Fruit fly (Drosophila melanogaster): Measurements from ENCODE around the gene alphaCOP.

alphaCOP gene

DNA sequence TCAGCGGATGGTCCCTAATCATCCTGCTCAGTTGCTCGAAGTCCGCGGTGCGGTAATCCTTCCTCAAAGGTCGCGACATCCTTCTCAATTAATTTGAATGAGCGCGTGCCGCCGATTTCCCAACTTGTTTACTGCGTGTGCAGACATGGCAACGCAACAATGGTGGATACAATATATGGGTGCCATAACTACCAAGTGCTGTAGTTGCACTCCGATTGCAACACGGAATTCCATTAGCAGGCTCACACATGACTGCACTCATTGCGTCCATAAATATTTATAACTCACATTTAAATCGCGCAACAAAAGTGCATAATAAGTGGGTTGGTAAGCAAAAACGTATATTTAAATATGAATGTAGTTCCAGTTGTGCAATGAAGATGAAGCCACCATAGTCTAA is 27.6 kb upstream of the alphaCOP start, which contains the start of gene CG13930:
Gene CG13930, minus strand, starts transcription at position 101 of the 400 bp plus-strand sequence.
- TF ChIP-seq insv (optimal IDR thresholded peaks at IDR 0.05) (no peak), Myc (optimal IDR thresholded peaks at IDR 0.05) (no peak), Sin3A (optimal IDR thresholded peaks at IDR 0.05) (no peak), psq (optimal IDR thresholded peaks at IDR 0.05) (no peak), h (optimal IDR thresholded peaks at IDR 0.05) (no peak), ttk (optimal IDR thresholded peaks at IDR 0.05) (no peak)

DNA sequence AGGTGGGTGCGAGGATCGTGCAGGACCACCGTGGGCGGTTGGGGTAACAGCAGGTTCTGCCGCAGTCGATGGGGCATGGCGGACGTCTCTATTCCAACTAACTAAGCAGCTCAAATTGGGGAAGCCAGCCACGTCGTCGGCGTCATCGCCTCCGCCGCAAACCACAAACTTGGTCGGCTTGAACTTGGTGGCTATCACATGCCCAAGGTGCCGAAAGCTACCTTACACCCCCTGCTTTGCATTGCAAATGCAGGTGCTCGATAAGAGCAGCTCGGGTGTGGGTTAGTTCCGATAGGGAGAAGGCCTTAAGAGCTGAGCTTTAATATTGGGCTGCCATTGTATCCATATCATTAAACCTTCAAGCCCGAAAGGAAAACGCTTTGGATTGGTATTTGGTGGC is 25.0 kb upstream of the alphaCOP start, which contains the start of gene RabX5:
Gene RabX5, minus strand, starts transcription at position 101 of the 400 bp plus-strand sequence.
- no peak for TF ChIP-seq Myc (optimal IDR thresholded peaks at IDR 0.05)
- no peak for TF ChIP-seq insv (optimal IDR thresholded peaks at IDR 0.05)
- TF ChIP-seq ttk (optimal IDR thresholded peaks at IDR 0.05), result no peak
- no peak for TF ChIP-seq h (optimal IDR thresholded peaks at IDR 0.05)
- no peak for TF ChIP-seq Sin3A (optimal IDR thresholded peaks at IDR 0.05)
- TF ChIP-seq psq (optimal IDR thresholded peaks at IDR 0.05), result no peak

DNA sequence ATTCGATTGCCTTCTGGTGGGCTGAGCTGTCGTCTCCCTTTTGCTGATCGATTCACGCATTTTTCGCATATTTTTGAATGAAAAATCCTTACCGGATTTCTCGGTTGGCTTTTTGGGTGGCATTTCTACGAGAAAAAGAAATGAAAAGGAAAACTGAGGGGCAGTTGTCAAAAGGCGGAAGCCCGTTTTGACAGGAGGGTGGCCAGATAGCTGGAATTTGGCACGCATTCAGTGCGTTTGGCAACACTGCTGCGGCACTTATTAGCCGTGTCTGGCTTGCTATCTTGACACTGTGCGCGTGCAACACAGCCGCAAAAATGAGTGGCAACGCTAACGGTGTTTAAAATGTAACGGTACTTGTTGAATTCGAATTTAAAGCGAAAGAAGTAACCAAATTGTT is 23.5 kb upstream of the alphaCOP start, which contains the start of gene RpL23A:
Gene RpL23A, minus strand, starts transcription at position 151 of the 400 bp plus-strand sequence.
- TF ChIP-seq psq (optimal IDR thresholded peaks at IDR 0.05) (no peak), Sin3A (optimal IDR thresholded peaks at IDR 0.05) (no peak), Myc (optimal IDR thresholded peaks at IDR 0.05) (no peak), insv (optimal IDR thresholded peaks at IDR 0.05) (no peak), h (optimal IDR thresholded peaks at IDR 0.05) (no peak), ttk (optimal IDR thresholded peaks at IDR 0.05) (no peak)

- TF ChIP-seq ttk (optimal IDR thresholded peaks at IDR 0.05) (peak; percentile 94), h (optimal IDR thresholded peaks at IDR 0.05) (no peak), Sin3A (optimal IDR thresholded peaks at IDR 0.05) (no peak), insv (optimal IDR thresholded peaks at IDR 0.05) (no peak)
Observed at dm6 chr3L:1667423-1667822, 22.4 kb upstream of the alphaCOP start.

DNA sequence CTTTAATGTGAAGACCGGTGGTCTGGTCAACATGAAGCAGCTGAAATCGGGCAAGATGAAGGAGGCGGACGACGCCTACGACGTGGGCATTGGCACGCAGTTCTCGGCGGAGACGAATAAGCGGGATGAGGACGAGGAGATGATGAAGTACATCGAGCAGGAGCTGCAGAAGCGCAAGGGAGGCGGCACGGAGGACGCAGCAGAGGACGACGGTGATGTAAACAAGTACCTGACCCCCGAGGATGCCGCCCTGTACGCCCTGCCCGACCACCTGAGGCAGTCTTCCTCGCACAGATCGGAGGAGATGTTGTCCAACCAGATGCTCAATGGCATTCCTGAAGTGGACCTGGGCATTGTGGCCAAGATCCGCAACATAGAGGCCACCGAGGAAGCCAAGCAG is 20.5 kb upstream of the alphaCOP start:
- no peak for TF ChIP-seq psq (optimal IDR thresholded peaks at IDR 0.05)
- no peak for TF ChIP-seq insv (optimal IDR thresholded peaks at IDR 0.05)
- TF ChIP-seq h (optimal IDR thresholded peaks at IDR 0.05), result no peak
- no peak for TF ChIP-seq ttk (optimal IDR thresholded peaks at IDR 0.05)
- TF ChIP-seq Myc (optimal IDR thresholded peaks at IDR 0.05), result no peak

DNA sequence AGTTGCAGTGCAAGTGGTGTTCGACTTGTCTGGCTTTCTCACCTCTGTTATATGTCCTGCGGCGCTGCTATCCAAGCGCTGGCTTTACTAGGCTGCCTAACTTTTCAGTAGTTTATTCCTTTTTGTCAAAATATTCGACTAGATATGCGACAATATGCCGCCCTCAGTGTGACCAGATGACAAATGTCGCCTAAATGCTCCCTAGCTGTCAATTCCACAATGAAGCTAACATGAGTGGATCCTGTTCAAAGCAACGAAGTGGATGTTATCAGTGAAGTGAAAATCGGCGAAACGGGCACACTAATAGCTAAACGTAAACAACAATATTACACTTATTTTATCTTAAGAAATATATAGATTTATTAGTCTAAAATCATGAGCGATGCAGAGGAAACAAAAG is 19.9 kb upstream of the alphaCOP start, which contains the start of the genes Srrm234 and CG7974:
Gene Srrm234, minus strand, starts transcription at position 189 of the 400 bp plus-strand sequence.
Gene CG7974, plus strand, starts transcription at position 263 of the 400 bp plus-strand sequence.
- TF ChIP-seq h (optimal IDR thresholded peaks at IDR 0.05) (no peak), ttk (optimal IDR thresholded peaks at IDR 0.05) (no peak), Myc (optimal IDR thresholded peaks at IDR 0.05) (no peak), psq (optimal IDR thresholded peaks at IDR 0.05) (no peak), Sin3A (optimal IDR thresholded peaks at IDR 0.05) (no peak), insv (optimal IDR thresholded peaks at IDR 0.05) (no peak)

DNA sequence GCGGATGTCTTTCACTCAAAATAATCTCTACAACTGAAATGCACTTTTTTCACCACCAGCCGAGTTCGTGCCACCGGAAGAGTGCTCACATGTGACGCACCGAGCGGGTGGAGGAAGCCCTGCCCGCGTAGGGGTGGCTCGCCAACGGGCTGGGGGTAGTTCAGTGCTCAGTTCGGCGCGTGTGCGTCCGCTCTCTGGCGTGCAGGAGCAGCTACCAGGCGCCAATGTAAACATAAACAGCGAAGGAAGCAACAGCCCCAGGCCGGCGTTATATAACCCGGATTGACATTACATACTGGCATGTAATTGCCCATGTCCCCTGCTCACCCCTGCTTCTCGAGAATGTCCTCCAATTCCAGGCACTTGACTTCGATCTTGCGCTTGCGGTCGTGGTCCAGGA is 19.2 kb upstream of the alphaCOP start:
- peak; percentile 82 for TF ChIP-seq ttk (optimal IDR thresholded peaks at IDR 0.05)
- no peak for TF ChIP-seq Sin3A (optimal IDR thresholded peaks at IDR 0.05)
- TF ChIP-seq psq (optimal IDR thresholded peaks at IDR 0.05), result no peak
- TF ChIP-seq h (optimal IDR thresholded peaks at IDR 0.05), result no peak
- no peak for TF ChIP-seq Myc (optimal IDR thresholded peaks at IDR 0.05)

DNA sequence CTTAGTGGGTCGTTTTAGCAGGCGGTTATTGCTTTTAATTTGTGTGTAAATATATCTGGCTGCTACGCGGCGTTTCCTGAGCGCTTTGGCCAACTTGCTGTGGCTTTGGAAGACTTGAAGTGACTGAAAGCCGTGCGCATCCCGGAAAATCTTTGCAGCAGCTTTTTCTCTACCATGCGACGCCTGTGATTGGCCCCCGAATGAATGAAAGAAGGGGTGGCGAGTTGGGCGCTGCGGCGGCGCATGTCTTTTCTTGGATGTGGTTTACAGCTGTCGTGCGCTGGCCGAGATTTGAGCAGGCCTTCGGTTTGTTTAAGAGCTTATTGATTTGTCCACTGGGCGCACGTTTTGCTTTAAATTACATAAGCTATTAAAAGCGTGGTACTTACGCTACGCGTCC is 18.5 kb upstream of the alphaCOP start:
- TF ChIP-seq Sin3A (optimal IDR thresholded peaks at IDR 0.05) (no peak), Myc (optimal IDR thresholded peaks at IDR 0.05) (no peak), insv (optimal IDR thresholded peaks at IDR 0.05) (no peak), psq (optimal IDR thresholded peaks at IDR 0.05) (no peak), ttk (optimal IDR thresholded peaks at IDR 0.05) (no peak), h (optimal IDR thresholded peaks at IDR 0.05) (no peak)

DNA sequence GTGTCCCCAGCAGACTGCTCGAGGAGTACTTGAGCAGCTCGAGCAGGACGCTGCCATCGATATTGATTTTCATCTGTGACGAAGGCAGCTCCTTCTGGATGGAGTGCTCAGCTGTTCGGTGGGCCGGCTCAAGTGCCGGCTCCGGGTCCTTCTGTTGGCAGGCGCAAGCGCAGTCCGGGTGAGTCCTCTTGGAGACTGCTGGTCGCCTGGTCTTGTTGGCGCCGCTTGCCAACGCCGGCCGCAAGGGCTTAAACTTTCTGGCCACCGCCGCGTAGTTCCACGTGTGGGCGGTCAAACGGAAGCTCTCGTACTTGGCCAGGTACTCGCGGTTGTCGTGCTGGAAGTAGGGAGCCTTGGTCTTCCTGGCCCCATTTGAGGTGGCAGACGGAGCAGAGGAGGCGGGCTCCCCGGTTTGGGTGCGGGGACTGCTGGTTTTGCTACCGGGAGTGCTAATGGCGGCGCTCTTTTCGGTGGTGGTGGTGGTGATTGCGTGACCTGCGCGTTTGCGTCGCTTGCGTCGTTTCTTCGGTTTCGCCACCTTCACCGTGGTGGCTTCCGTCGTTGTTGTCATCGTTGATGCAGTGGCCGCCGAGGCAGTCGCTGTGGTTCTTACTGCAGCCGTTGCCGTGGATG is 16.9 kb upstream of the alphaCOP start:
- no peak for TF ChIP-seq Sin3A (optimal IDR thresholded peaks at IDR 0.05)
- TF ChIP-seq Myc (optimal IDR thresholded peaks at IDR 0.05), result no peak
- TF ChIP-seq ttk (optimal IDR thresholded peaks at IDR 0.05), result no peak
- TF ChIP-seq h (optimal IDR thresholded peaks at IDR 0.05), result no peak
- no peak for TF ChIP-seq insv (optimal IDR thresholded peaks at IDR 0.05)
- TF ChIP-seq psq (optimal IDR thresholded peaks at IDR 0.05), result no peak

dm6 chr3L:1653752-1654151 is 8.8 kb upstream of the alphaCOP start:
- no peak for TF ChIP-seq Myc (optimal IDR thresholded peaks at IDR 0.05)
- no peak for TF ChIP-seq ttk (optimal IDR thresholded peaks at IDR 0.05)
- TF ChIP-seq Sin3A (optimal IDR thresholded peaks at IDR 0.05), result no peak
- TF ChIP-seq insv (optimal IDR thresholded peaks at IDR 0.05), result no peak
- no peak for TF ChIP-seq h (optimal IDR thresholded peaks at IDR 0.05)
- TF ChIP-seq psq (optimal IDR thresholded peaks at IDR 0.05), result no peak

dm6 chr3L:1652700-1653200 is 7.8 kb upstream of the alphaCOP start, which contains the start of the genes CG7970 and Vta1:
Gene CG7970, plus strand, starts transcription at chr3L:1652750.
Gene Vta1, minus strand, starts transcription at chr3L:1652900.
- no peak for TF ChIP-seq ttk (optimal IDR thresholded peaks at IDR 0.05)
- TF ChIP-seq psq (optimal IDR thresholded peaks at IDR 0.05), result no peak
- TF ChIP-seq insv (optimal IDR thresholded peaks at IDR 0.05), result no peak
- TF ChIP-seq Myc (optimal IDR thresholded peaks at IDR 0.05), result no peak
- no peak for TF ChIP-seq Sin3A (optimal IDR thresholded peaks at IDR 0.05)
- TF ChIP-seq h (optimal IDR thresholded peaks at IDR 0.05), result no peak

dm6 chr3L:1649363-1649762 is 4.4 kb upstream of the alphaCOP start:
- TF ChIP-seq Myc (optimal IDR thresholded peaks at IDR 0.05), result no peak
- no peak for TF ChIP-seq Sin3A (optimal IDR thresholded peaks at IDR 0.05)
- no peak for TF ChIP-seq ttk (optimal IDR thresholded peaks at IDR 0.05)
- TF ChIP-seq h (optimal IDR thresholded peaks at IDR 0.05), result no peak
- TF ChIP-seq insv (optimal IDR thresholded peaks at IDR 0.05), result no peak
- TF ChIP-seq psq (optimal IDR thresholded peaks at IDR 0.05), result no peak

Data from Kc167 (cell line).